Fruit fly (Drosophila melanogaster): ENCODE results near the gene CG34309.
A peak's percentile ranks its signal among the peaks of the same experiment; 100 is the strongest.

The CG34309 gene

DNA sequence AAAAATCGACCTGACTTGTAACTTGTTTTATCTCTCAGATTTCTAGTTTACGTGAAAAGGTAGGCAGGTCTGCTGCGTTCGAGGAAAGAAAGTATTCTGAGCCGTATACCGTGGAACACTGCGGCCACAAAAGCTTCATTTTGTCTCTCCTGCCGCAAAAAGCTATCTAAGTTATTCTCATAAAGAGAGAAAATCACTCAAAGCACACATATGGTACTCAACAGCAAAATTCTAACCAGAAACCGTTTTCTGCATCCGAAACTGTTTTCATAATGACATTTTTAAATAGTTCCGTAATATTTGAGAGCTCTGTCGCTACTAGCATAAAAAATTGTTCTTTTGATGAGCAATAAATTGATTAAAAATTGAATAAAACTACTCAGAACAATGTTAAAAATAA lies 7.2 kb downstream of the CG34309 start, which contains the start of the genes CG9813 and CG8870:
Gene CG9813 (minus strand): TSS at position 101 of the 400 bp plus-strand sequence.
Gene CG8870 (plus strand): TSS at position 168 of the 400 bp plus-strand sequence.
- no peak for TF ChIP-seq CG8478 (optimal IDR thresholded peaks at IDR 0.05)
- TF ChIP-seq CTCF (optimal IDR thresholded peaks at IDR 0.05): no peak

DNA sequence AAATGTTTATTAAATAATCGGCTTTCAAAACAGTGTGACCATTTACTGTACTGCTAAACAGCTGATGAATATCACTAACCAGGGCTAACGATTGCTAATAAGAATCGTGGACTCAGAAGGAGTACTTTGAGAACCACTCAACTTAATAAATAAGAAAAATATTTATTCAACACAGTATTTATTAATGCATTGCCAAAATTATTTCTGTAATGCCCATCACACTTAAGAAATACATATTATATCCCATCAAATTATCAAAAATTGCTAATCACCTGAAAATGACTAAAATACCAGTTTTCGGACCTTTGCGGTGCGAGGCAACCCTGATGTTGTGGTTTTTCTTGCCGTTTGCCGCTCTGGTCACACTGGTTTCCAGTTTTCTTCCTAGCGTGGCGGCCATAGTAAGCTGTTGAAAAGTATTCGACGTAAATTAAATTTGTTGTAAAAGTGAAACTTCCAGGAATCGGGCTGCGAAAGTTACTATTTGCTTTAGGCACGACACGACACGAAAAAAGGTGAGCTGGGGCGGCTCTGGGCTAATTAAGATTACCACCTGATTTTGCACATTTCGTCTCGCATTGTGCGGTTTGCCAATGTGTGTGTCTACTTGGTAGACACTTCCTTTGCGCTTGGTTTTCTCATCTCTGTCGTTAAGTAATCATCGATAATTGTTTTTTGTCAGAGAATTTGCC lies 9.5 kb downstream of the CG34309 start, which contains the start of the genes mRpS21 and Droj2:
Gene mRpS21 (minus strand): TSS at position 66 of the 692 bp plus-strand sequence.
Gene Droj2 (plus strand): TSS at position 363 of the 692 bp plus-strand sequence.
- no peak for TF ChIP-seq CTCF (optimal IDR thresholded peaks at IDR 0.05)
- no peak for TF ChIP-seq CG8478 (optimal IDR thresholded peaks at IDR 0.05)

DNA sequence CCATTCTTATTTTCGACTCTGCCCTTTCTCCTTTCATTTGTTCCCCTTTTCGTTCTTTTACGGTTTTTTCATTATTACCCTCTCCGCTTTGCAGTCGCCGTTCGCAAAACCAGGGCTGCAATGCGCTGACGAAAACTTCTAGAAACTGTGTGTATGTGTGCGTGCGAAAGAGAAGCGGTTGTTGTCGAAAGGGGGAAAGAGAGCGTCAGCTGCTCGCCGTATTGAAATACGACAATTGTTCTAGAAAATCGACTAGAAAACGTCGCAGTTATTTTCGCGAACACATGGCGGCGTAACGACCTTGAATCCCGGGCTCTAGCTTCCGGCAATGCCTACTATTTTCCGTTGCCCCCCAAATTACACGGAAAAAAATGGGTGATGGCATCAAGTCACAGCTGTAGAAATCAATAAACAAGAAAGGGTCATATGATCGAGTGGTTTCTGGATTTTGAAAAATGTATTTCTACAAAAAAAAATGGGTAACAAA lies 10.3 kb downstream of the CG34309 start:
- TF ChIP-seq CG8478 (optimal IDR thresholded peaks at IDR 0.05) (no peak), CTCF (optimal IDR thresholded peaks at IDR 0.05) (no peak)

DNA sequence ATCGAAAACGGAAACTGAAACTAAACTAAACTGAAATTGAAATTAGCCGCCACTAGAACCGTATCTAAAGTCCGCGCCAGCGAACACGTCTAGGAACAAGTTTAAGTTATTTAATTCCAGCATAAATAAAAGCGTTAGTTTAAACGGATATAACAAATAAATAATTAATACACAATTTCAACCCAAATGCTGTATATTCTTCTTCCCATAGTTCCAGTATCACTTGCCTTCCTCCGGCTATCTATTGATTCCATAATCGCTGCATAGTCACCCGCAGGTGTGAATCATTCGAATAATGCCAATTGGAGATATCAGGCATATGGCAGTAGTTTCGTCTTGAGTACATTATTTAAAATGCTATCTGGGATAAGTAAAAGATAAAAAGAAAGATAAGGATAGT lies 12.7 kb downstream of the CG34309 start:
- no peak for TF ChIP-seq CTCF (optimal IDR thresholded peaks at IDR 0.05)
- no peak for TF ChIP-seq CG8478 (optimal IDR thresholded peaks at IDR 0.05)

DNA sequence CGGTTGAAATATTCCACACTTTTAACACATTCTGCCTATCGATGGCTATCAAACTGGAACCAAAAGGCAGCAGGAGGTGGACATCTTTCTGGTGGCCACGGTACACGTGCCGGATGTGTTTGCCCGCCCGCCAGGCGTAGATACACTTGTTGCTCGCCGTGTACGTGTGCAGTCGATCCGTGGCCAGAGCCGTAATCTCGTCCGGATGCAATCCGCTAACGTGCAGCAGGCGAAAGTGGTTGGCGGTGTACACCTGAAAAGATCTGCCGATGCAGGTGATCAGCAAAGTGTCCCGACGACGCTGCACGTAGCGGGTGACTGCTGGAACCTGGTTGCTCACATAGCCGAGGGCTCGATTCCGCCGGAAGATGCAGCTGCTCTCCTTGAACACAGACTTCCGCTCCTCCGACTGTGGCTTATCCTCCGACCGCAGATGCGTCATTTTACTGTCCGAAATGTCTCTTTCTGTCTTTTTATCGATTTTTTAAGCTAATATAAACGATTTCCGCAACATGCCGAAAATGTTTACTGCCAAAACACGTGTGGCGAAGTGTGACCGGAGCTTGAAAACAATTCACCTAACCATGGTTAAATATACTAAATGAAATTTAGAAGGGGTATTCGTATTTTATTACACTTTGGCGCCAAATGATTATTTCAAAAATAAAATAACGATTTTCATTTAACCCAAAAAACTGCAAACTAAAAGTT lies 15.9 kb downstream of the CG34309 start, which contains the start of gene CG9799:
Gene CG9799 (minus strand): TSS at position 550 of the 711 bp plus-strand sequence.
- TF ChIP-seq CG8478 (optimal IDR thresholded peaks at IDR 0.05): no peak
- no peak for TF ChIP-seq CTCF (optimal IDR thresholded peaks at IDR 0.05)

DNA sequence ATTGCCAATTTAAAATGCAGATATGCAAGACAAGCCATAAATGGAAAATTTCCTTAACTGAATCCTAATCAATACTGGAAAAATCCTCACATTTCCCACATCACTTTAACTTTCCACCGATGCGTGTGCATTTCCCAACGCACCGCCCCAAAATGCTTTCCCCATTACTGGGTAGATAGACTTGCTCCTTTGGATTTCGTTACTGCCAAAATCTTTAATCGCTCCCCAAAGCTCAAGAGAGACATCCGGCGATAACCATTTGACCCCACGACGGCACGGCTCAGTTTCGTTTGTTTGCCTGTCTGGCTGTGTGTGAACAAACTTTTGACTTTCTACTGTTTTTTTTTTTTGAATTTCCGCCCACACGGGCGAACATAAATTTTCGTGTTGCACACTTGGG lies 18.1 kb downstream of the CG34309 start:
- no peak for TF ChIP-seq CG8478 (optimal IDR thresholded peaks at IDR 0.05)
- no peak for TF ChIP-seq CTCF (optimal IDR thresholded peaks at IDR 0.05)

DNA sequence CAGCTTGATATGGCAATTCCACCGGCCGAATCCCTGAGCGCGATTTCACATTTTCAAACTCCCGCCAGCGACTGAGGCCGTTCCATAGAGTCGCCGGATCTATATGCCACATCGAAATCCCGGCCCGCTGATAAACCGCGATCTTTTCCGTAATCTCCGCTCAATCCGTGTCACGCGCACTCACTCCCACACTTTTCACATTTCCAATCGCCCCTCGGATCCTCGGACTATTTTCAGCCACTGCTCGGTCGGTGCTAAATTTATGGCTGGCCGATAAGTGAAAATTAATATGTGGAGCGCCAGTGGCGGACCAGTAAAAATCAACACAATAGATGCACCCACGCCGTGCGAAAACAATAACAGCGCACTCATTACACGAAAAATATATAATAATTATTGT lies 20.6 kb downstream of the CG34309 start:
- no peak for TF ChIP-seq CTCF (optimal IDR thresholded peaks at IDR 0.05)
- TF ChIP-seq CG8478 (optimal IDR thresholded peaks at IDR 0.05): no peak

DNA sequence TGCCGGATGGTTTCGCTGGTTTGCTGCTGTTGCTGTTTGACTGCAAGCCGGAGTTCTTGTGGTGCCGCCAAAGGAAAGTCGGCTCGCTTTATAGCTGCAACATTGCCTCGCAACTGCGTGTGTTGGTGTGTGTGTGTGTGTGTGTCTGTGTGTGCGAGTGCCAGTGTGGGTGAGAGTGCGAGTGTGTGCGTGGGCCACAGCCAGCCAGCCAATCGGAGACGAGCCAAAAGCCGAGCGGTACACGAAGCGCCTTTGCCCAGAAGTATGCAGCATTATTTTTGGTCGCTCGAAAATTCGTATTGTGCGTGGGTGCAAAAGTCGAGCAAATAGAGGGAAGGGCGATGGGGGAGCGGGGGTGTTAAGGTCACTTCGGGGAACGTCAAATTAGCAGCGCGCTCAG lies 22.7 kb downstream of the CG34309 start, which contains the start of gene CCHa2:
Gene CCHa2 (minus strand): TSS at position 65 of the 400 bp plus-strand sequence.
- TF ChIP-seq CTCF (optimal IDR thresholded peaks at IDR 0.05) (no peak), CG8478 (optimal IDR thresholded peaks at IDR 0.05) (no peak)

DNA sequence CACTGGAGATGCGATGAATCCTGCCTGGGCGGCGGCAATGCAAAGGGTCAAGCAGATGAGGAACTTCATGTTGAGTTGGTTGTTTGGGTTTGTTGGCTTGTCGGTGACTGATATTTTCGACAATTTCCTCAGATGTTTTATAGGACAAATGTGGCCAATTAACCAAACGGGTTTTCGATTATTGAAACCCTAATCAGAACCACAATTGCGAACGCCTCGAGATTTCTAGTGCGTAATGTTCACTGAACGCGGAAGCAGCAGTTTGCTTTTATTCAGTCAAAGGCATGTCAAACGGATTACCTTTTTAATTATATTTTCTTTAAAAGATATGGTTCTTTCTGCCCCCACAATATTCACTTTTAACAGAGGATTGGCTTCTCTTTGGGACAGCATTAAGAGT lies 24.6 kb downstream of the CG34309 start, which contains the start of gene CG14374:
Gene CG14374 (minus strand): TSS at position 101 of the 400 bp plus-strand sequence.
- TF ChIP-seq CG8478 (optimal IDR thresholded peaks at IDR 0.05) (no peak), CTCF (optimal IDR thresholded peaks at IDR 0.05) (no peak)

DNA sequence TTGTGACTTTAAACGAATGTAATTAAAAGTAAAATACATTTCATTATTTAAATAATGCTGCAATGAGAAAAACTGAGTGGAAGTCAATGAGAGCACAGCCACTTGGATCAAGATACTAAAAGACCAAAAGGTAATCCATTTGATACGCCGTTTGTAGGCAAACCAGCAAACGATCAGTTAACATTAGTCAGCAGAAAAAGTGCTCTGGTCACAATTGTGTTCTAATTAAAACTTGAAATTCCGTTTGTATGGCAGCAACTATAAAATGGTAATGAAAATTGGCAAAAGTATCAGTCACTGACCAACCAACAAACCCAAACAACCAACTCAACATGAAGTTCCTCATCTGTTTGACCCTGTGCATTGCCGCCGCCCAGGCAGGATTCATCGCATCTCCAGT lies 25.1 kb downstream of the CG34309 start, which contains the start of gene CG14377:
Gene CG14377 (plus strand): TSS at position 301 of the 400 bp plus-strand sequence.
- TF ChIP-seq CG8478 (optimal IDR thresholded peaks at IDR 0.05): no peak
- no peak for TF ChIP-seq CTCF (optimal IDR thresholded peaks at IDR 0.05)

DNA sequence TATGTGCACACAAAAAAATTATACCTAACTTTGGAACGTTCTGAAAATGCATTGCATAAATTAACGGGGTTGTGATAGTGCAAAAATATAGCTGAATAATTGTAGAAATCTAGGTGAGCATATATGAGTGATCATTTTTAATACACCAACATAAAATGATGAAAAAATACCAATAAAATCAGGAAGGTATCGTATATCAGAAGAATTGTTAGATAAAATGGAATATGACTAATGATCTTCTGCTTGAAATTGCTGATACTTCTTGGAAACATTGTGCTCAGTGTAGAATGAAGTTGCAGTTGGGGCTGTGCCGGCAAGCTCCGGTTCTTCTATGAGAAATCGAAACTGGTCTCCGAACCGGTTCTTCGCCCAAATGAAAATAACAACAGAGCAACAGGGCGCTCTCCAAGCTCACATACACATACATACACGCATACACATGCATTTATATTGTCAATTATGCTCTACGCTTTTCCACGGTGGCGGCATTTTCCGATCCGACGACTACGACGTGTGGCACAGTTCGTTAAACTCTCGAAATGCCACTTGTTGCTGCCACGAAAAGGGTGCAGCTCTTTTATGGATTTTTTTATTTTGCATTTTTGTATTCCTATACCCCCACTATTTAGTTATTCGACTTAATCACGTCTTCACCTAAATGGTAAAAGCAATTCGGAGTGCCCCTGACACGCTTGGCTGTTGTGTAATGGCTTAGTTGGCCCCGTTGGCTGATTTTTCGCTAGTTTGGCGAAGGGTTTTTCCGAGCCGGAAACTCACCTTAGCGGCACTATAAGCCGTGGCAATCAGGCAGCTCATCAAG lies 28.7 kb downstream of the CG34309 start:
- TF ChIP-seq CG8478 (optimal IDR thresholded peaks at IDR 0.05) (no peak), CTCF (optimal IDR thresholded peaks at IDR 0.05) (no peak)

DNA sequence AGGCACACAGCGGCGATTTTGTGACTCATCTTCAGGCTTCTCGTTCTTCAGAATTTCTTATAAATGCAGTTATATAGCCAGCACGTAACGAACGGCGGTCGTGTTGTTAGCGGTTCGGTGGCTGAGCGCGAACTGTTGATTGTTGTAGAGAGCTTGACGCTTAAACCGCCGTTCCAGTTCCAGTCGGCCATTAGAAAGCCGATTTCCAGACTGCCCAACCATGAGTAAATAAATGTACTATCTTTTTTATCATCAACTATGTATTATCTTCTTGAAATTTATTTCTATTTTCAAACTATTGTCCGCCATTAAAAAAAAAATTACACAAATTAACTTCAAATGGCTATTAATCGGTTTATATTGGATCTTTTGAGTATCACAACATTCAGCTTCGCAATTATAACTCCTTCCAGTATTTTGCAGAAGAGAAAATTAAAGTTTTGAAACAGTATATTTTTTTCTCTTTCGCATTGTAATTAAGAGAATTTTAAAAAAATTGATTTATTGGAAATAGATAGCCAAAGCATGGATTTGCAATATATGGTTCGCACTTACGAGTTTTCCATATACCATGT lies 29.4 kb downstream of the CG34309 start, which contains the start of gene GILT1:
Gene GILT1 (minus strand): TSS at position 141 of the 575 bp plus-strand sequence.
- no peak for TF ChIP-seq CTCF (optimal IDR thresholded peaks at IDR 0.05)
- TF ChIP-seq CG8478 (optimal IDR thresholded peaks at IDR 0.05): no peak

DNA sequence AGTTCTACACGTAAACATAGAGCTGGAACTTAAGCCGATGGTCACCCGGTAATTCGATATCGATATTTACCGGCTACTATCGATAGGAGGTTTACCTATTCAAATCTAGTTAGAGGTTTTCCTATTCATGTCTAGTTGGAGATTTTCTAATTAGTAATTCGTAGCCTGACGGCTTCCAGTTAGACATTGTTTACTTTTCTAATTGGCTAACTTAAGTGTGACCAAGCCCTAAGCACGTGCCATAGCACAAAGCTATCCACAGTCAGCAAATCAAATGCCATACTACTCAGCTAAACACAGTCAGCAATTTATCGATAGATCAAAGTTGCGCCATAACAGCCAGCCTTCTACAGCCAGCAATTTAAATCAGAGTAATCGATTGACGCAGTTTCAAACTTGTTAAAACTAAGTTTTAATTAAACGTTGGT lies 30.6 kb downstream of the CG34309 start, which contains the start of gene Dpm3:
Gene Dpm3 (minus strand): TSS at position 20 of the 428 bp plus-strand sequence.
- TF ChIP-seq CG8478 (optimal IDR thresholded peaks at IDR 0.05): no peak
- peak; percentile 54 to 59 for TF ChIP-seq CTCF (optimal IDR thresholded peaks at IDR 0.05)

DNA sequence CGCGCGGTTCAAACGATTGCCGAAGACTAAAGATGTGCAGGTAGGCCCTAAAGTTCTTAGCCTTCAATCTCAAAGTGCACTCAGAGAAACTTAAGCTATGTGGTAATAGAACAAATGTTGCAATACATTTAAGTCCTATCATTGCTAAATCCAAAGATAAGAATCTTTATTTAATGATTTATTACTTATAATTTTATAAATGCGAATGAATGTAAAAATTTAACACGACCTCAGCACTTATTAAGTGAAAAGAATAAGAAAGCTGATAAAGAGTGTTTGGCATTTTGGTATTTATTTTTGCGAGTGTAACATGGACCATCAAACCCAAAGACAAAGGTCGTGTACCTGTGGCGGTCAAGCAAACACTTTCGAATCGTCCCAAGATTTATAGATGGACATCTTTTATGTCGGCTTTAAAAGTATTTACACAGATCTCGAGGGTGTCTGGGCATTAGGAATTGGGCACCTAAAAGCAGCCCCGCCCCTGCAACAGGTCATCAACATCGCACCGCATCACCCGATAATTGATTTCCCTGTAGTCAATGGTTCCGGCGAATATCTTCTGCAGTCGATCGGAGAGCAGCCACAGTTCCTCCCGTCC lies 32.5 kb downstream of the CG34309 start, which contains the start of gene yellow-e3:
Gene yellow-e3 (minus strand): TSS at position 30 of the 601 bp plus-strand sequence.
- no peak for TF ChIP-seq CTCF (optimal IDR thresholded peaks at IDR 0.05)
- TF ChIP-seq CG8478 (optimal IDR thresholded peaks at IDR 0.05): no peak
